Worm (Caenorhabditis elegans) whole organism, young adult: ENCODE measurements around the gene cpar-1.

Experiments used
- B0019.2 ChIP-seq: fragments of 200-800 bp; sonication (Bioruptor generic); conservative IDR thresholded peaks from 2 replicates; pipeline ENCODE4 v1.3.6; 2022; ENCODE audit warnings: missing genetic modification reagents, missing genetic modification characterization, missing compliant biosample characterization
- C17E4.6 ChIP-seq: fragments of 200-800 bp; sonication (Bioruptor generic); IDR thresholded peaks from 2 replicates; pipeline ENCODE4 v1.3.6; 2022; ENCODE audit warnings: missing genetic modification reagents, missing genetic modification characterization, missing compliant biosample characterization
- F22D6.2 ChIP-seq: sonication (generic microtip); optimal IDR thresholded peaks from 2 replicates; lab custom pipeline; 2016; ENCODE audit warnings: mild to moderate bottlenecking, missing genetic modification characterization, missing compliant biosample characterization
- F23B12.7 ChIP-seq: sonication (generic microtip); optimal IDR thresholded peaks from 2 replicates; lab custom pipeline; 2017; ENCODE audit warnings: missing genetic modification characterization, mild to moderate bottlenecking, missing compliant biosample characterization, antibody characterized with exemption, moderate library complexity; ENCODE audit not compliant: insufficient read depth
- F37B4.10 ChIP-seq: fragments of 200-800 bp; sonication (Bioruptor generic); IDR thresholded peaks from 2 replicates; pipeline ENCODE4 v1.3.6; 2022; ENCODE audit warnings: missing genetic modification characterization, missing compliant biosample characterization
- F52B5.7 ChIP-seq: sonication (generic microtip); optimal IDR thresholded peaks from 2 replicates; lab custom pipeline; 2016; ENCODE audit warnings: mild to moderate bottlenecking, missing genetic modification characterization, missing compliant biosample characterization
- F55B11.4 ChIP-seq: sonication (generic microtip); optimal IDR thresholded peaks from 2 replicates; lab custom pipeline; 2016; ENCODE audit warnings: missing compliant biosample characterization, missing genetic modification characterization, borderline replicate concordance; ENCODE audit not compliant: insufficient read depth
- F57C9.4 ChIP-seq: sonication (generic microtip); optimal IDR thresholded peaks from 2 replicates; lab custom pipeline; 2017; ENCODE audit warnings: mild to moderate bottlenecking, missing genetic modification characterization, missing compliant biosample characterization
- K11D2.4 ChIP-seq: fragments of 200-800 bp; sonication (Bioruptor generic); IDR thresholded peaks from 2 replicates; pipeline ENCODE4 v1.3.6; 2022; ENCODE audit warnings: missing genetic modification reagents, missing genetic modification characterization, missing compliant biosample characterization
- K12H6.12 ChIP-seq: fragments of 200-800 bp; sonication (Bioruptor generic); optimal IDR thresholded peaks from 2 replicates; lab custom pipeline; 2018; ENCODE audit warnings: mild to moderate bottlenecking, missing genetic modification characterization, missing compliant biosample characterization
- T26A5.8 ChIP-seq: sonication (generic microtip); optimal IDR thresholded peaks from 2 replicates; lab custom pipeline; 2016; ENCODE audit warnings: missing genetic modification characterization, missing compliant biosample characterization
- Y56A3A.18 ChIP-seq: fragments of 200-800 bp; sonication (Bioruptor generic); IDR thresholded peaks from 2 replicates; pipeline ENCODE4 v1.3.6; 2022; ENCODE audit warnings: missing genetic modification reagents, missing genetic modification characterization, missing compliant biosample characterization
- Y67H2A.10 ChIP-seq: fragments of 200-800 bp; sonication (Bioruptor generic); conservative IDR thresholded peaks from 2 replicates; pipeline ENCODE4 v1.3.6; 2022; ENCODE audit warnings: missing genetic modification reagents, missing genetic modification characterization, missing compliant biosample characterization
- Y79H2A.3 ChIP-seq: fragments of 200-800 bp; sonication (Bioruptor generic); conservative IDR thresholded peaks from 2 replicates; pipeline ENCODE4 v1.3.6; 2022; ENCODE audit warnings: missing genetic modification reagents, missing genetic modification characterization, missing compliant biosample characterization
- aptf-2 ChIP-seq: fragments of 200-800 bp; sonication (Bioruptor generic); conservative IDR thresholded peaks from 2 replicates; pipeline ENCODE4 v1.3.6; 2022; ENCODE audit warnings: missing genetic modification reagents, missing genetic modification characterization, missing compliant biosample characterization
- attf-5 ChIP-seq: fragments of 200-800 bp; sonication (Bioruptor generic); optimal IDR thresholded peaks from 2 replicates; lab custom pipeline; 2018; ENCODE audit warnings: mild to moderate bottlenecking, missing genetic modification characterization, missing compliant biosample characterization
- cebp-2 ChIP-seq: fragments of 200-800 bp; sonication (Bioruptor generic); IDR thresholded peaks from 2 replicates; pipeline ENCODE4 v1.3.6; 2022; ENCODE audit warnings: missing genetic modification characterization, missing compliant biosample characterization
- ceh-100 ChIP-seq: fragments of 200-800 bp; sonication (Bioruptor generic); IDR thresholded peaks from 2 replicates; pipeline ENCODE4 v1.3.6; 2022; ENCODE audit warnings: missing genetic modification reagents, missing genetic modification characterization, missing compliant biosample characterization
- ceh-27 ChIP-seq: fragments of 200-800 bp; sonication (Bioruptor generic); optimal IDR thresholded peaks from 2 replicates; lab custom pipeline; 2018; ENCODE audit warnings: mild to moderate bottlenecking, missing genetic modification characterization, moderate library complexity, missing compliant biosample characterization
- dox-1 ChIP-seq: fragments of 200-800 bp; sonication (Bioruptor generic); IDR thresholded peaks from 2 replicates; pipeline ENCODE4 v1.3.6; 2022; ENCODE audit warnings: missing genetic modification reagents, missing genetic modification characterization, missing compliant biosample characterization
- dpff-1 ChIP-seq: sonication (generic microtip); optimal IDR thresholded peaks from 2 replicates; lab custom pipeline; 2017; ENCODE audit warnings: mild to moderate bottlenecking, missing genetic modification characterization, missing compliant biosample characterization
- egl-18 ChIP-seq: fragments of 200-800 bp; sonication (Bioruptor generic); IDR thresholded peaks from 2 replicates; pipeline ENCODE4 v1.3.6; 2022; ENCODE audit warnings: missing genetic modification reagents, missing genetic modification characterization, missing compliant biosample characterization
- ekl-4 ChIP-seq: fragments of 200-800 bp; sonication (Bioruptor generic); IDR thresholded peaks from 2 replicates; pipeline ENCODE4 v1.3.6; 2022; ENCODE audit warnings: missing genetic modification reagents, missing genetic modification characterization, missing compliant biosample characterization
- ets-4 ChIP-seq: fragments of 200-800 bp; sonication (Bioruptor generic); optimal IDR thresholded peaks from 2 replicates; lab custom pipeline; 2018; ENCODE audit warnings: mild to moderate bottlenecking, missing genetic modification characterization, missing compliant biosample characterization
- him-1 ChIP-seq: sonication (generic microtip); optimal IDR thresholded peaks from 2 replicates; lab custom pipeline; 2016; ENCODE audit warnings: missing genotype, missing genetic modification reagents, missing genetic modification characterization, missing compliant biosample characterization
- hlh-12 ChIP-seq: sonication (generic microtip); optimal IDR thresholded peaks from 2 replicates; lab custom pipeline; 2016; ENCODE audit warnings: missing genetic modification characterization, missing compliant biosample characterization
- let-607 ChIP-seq, 2 experiments: fragments of 200-800 bp in 1 of 2; sonication (Bioruptor generic) in 1 of 2; sonication (generic microtip) in 1 of 2; optimal IDR thresholded peaks; 2 replicates each; lab custom pipeline; 2016 to 2018; ENCODE audit warnings: mild to moderate bottlenecking in 2 of 2, missing compliant biosample characterization in 2 of 2, missing genetic modification characterization in 2 of 2, moderate library complexity in 2 of 2, missing genotype in 1 of 2
- lin-26 ChIP-seq: fragments of 200-800 bp; sonication (Bioruptor generic); IDR thresholded peaks from 2 replicates; pipeline ENCODE4 v1.3.6; 2022; ENCODE audit warnings: missing genetic modification reagents, missing genetic modification characterization, missing compliant biosample characterization
- madf-3 ChIP-seq: fragments of 200-800 bp; sonication (Bioruptor generic); IDR thresholded peaks from 2 replicates; pipeline ENCODE4 v1.3.6; 2022; ENCODE audit warnings: missing genetic modification reagents, missing genetic modification characterization, missing compliant biosample characterization
- mel-28 ChIP-seq: sonication (generic microtip); optimal IDR thresholded peaks from 2 replicates; lab custom pipeline; 2016; ENCODE audit warnings: borderline replicate concordance, mild to moderate bottlenecking, missing genetic modification characterization, missing compliant biosample characterization
- nfyb-1 ChIP-seq: fragments of 200-800 bp; sonication (Bioruptor generic); IDR thresholded peaks from 2 replicates; pipeline ENCODE4 v1.3.6; 2022; ENCODE audit warnings: missing genetic modification reagents, missing genetic modification characterization, missing compliant biosample characterization
- nhr-179 ChIP-seq: sonication (generic microtip); optimal IDR thresholded peaks from 2 replicates; lab custom pipeline; 2016; ENCODE audit warnings: mild to moderate bottlenecking, missing genetic modification characterization, missing compliant biosample characterization
- nhr-80 ChIP-seq: sonication (generic microtip); optimal IDR thresholded peaks from 2 replicates; lab custom pipeline; 2016; ENCODE audit warnings: missing genetic modification characterization, missing compliant biosample characterization
- pbrm-1 ChIP-seq: fragments of 200-800 bp; sonication (Bioruptor generic); IDR thresholded peaks from 2 replicates; pipeline ENCODE4 v1.3.6; 2022; ENCODE audit warnings: missing genetic modification reagents, missing genetic modification characterization, missing compliant biosample characterization
- rpc-1 ChIP-seq, 2 experiments: fragments of 150-350 bp in 1 of 2; sonication (generic microtip) in 1 of 2; optimal IDR thresholded peaks; 2 replicates each; lab custom pipeline; 2014 to 2018; ENCODE audit warnings: missing biosample characterization in 1 of 2, missing genetic modification characterization in 1 of 2, missing genetic modification reagents in 1 of 2, missing genotype in 1 of 2
- snpc-1.1 ChIP-seq: sonication (generic microtip); optimal IDR thresholded peaks from 2 replicates; lab custom pipeline; 2017; ENCODE audit warnings: missing genetic modification characterization, mild to moderate bottlenecking, missing compliant biosample characterization, antibody characterized with exemption, moderate library complexity, missing genotype, missing genetic modification reagents; ENCODE audit not compliant: insufficient read depth
- unc-62 ChIP-seq: fragments of 150-350 bp; optimal IDR thresholded peaks from 2 replicates; lab custom pipeline; 2014; ENCODE audit warnings: missing biosample characterization, missing genetic modification reagents, missing genetic modification characterization
- zfh-2 ChIP-seq: fragments of 200-800 bp; sonication (Bioruptor generic); conservative IDR thresholded peaks from 2 replicates; pipeline ENCODE4 v1.3.6; 2022; ENCODE audit warnings: missing genetic modification reagents, missing genetic modification characterization, missing compliant biosample characterization
- ztf-28 ChIP-seq: fragments of 200-800 bp; sonication (Bioruptor generic); IDR thresholded peaks from 2 replicates; pipeline ENCODE4 v1.3.6; 2022; ENCODE audit warnings: missing genetic modification reagents, missing genetic modification characterization, missing compliant biosample characterization
- ztf-6 ChIP-seq: fragments of 200-800 bp; sonication (Bioruptor generic); IDR thresholded peaks from 2 replicates; pipeline ENCODE4 v1.3.6; 2022; ENCODE audit warnings: missing genetic modification reagents, missing genetic modification characterization, missing compliant biosample characterization

Gene cpar-1

DNA sequence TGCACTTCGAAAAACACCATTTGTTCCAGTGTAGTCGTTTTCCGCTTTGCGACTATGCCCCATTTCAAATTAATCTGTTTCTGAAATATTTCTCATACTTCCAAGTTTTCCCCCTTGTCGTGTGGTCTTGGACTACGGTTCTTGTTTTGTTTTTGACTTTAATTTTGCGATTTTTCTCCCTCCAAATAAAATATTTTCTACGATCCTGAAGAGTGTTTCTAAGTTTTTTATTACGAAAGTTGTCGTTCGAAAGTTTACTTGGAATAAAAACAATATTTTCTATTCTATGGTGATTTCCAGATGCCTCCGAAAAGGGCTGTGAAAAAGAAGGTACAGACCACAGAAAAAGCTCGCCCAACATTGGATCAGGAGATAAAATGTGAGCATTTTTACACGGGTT lies 34.0 kb downstream of the cpar-1 start, which contains the start of gene tag-342:
TSS of gene tag-342 (plus strand) at position 301 of the 400 bp plus-strand sequence.
- no peak for TF ChIP-seq ztf-28 (GFP tag; lab: Robert Waterston, UW)
- TF ChIP-seq F57C9.4 = no peak
- TF ChIP-seq T26A5.8 (tag; lab: Kevin White, UChicago) = no peak
- TF ChIP-seq cebp-2 (GFP tag; lab: Robert Waterston, UW) = no peak
- TF ChIP-seq Y67H2A.10 (GFP tag; lab: Robert Waterston, UW) = no peak
- TF ChIP-seq let-607 (tag; optimal IDR thresholded peaks at IDR 0.05; lab: Kevin White, UChicago) = no peak
- TF ChIP-seq F37B4.10 = no peak
- no peak for TF ChIP-seq lin-26
- TF ChIP-seq K12H6.12 (tag; lab: Kevin White, UChicago) = no peak

DNA sequence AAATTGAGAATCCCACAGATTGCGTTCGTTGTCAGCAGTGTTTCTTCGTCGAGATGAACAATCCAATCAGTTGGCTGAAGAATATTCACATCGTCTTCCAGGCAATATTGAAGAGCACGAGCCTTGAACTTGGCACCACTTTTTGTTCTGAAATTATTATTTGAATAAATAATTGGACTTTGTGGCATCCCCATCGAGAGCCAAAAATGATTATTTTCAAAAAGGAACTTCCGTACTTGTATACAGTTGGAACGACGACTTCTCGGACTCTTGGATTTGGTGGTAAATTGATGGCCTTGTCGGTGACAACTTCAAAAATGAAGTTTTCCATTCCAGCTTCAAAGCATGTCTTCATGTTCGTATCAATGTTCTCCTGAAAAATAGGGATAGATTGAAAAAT lies 38.1 kb downstream of the cpar-1 start:
- no peak for TF ChIP-seq Y67H2A.10 (GFP tag; lab: Robert Waterston, UW)
- no peak for TF ChIP-seq nfyb-1
- TF ChIP-seq F52B5.7 = no peak
- TF ChIP-seq K11D2.4 = no peak
- no peak for TF ChIP-seq ceh-100 (GFP tag; lab: Robert Waterston, UW)
- no peak for TF ChIP-seq zfh-2 (GFP tag; lab: Robert Waterston, UW)
- no peak for TF ChIP-seq C17E4.6

DNA sequence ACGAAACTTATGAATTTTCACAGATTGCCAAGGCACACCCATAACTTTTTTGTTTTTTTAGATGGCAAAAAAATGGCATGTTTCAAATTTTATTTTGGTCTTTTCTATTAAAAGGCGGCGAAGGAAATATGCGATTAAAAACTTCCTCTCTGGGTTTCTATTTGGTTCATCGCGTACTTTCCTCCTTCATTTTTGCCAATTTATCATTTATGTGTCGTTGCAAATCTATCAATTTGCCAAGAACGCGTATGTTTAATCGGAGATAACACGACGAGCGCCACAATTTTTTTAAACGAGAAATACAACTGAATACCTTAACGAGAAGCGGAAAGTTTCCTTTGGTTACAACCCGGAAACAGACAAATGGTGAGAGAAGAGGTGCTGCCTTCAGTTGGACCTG lies 38.6 kb downstream of the cpar-1 start:
- TF ChIP-seq him-1 (tag; lab: Kevin White, UChicago) (no peak), rpc-1 (optimal IDR thresholded peaks at IDR 0.05; lab: Kevin White, UChicago) (no peak), rpc-1 (tag; optimal IDR thresholded peaks at IDR 0.05; lab: Kevin White, UChicago) (no peak), F55B11.4 (tag; lab: Kevin White, UChicago) (no peak), nhr-80 (peak; percentile 76)

ce11 chrIII:9474501-9474900 lies 40.6 kb downstream of the cpar-1 start:
- no peak for TF ChIP-seq madf-3 (GFP tag; lab: Robert Waterston, UW)
- TF ChIP-seq nhr-179 (tag; lab: Kevin White, UChicago) = no peak
- TF ChIP-seq dox-1 (GFP tag; lab: Robert Waterston, UW) = 0 out of 2 replicates have a peak, but pooled peaks have one; percentile 40
- TF ChIP-seq dpff-1 (tag; lab: Kevin White, UChicago) = no peak
- TF ChIP-seq F57C9.4 = no peak
- TF ChIP-seq aptf-2 (GFP tag; lab: Robert Waterston, UW) = no peak
- TF ChIP-seq C17E4.6 = no peak
- TF ChIP-seq F23B12.7 (tag; lab: Kevin White, UChicago) = no peak
- TF ChIP-seq ets-4 (GFP tag; lab: Kevin White, UChicago) = peak; percentile 30
- peak; percentile 34 for TF ChIP-seq attf-5 (GFP tag; lab: Kevin White, UChicago)
- no peak for TF ChIP-seq B0019.2 (GFP tag; lab: Robert Waterston, UW)
- no peak for TF ChIP-seq pbrm-1 (GFP tag; lab: Robert Waterston, UW)
- no peak for TF ChIP-seq F22D6.2 (tag; lab: Kevin White, UChicago)
- TF ChIP-seq snpc-1.1 = no peak
- TF ChIP-seq ekl-4 (GFP tag; lab: Robert Waterston, UW) = no peak
- no peak for TF ChIP-seq ztf-6 (GFP tag; lab: Robert Waterston, UW)
- TF ChIP-seq T26A5.8 (tag; lab: Kevin White, UChicago) = no peak
- peak; percentile 96 for TF ChIP-seq nhr-80
- no peak for TF ChIP-seq mel-28
- 0 out of 2 replicates have a peak, but pooled peaks have one; percentile 24 for TF ChIP-seq nfyb-1
- TF ChIP-seq egl-18 = no peak
- no peak for TF ChIP-seq Y56A3A.18 (GFP tag; lab: Robert Waterston, UW)
- no peak for TF ChIP-seq Y79H2A.3 (GFP tag; lab: Robert Waterston, UW)
- TF ChIP-seq ceh-27 (GFP tag; lab: Kevin White, UChicago) = no peak
- TF ChIP-seq unc-62 = no peak
- no peak for TF ChIP-seq Y67H2A.10 (GFP tag; lab: Robert Waterston, UW)
- no peak for TF ChIP-seq hlh-12 (tag; lab: Kevin White, UChicago)
- TF ChIP-seq rpc-1 (optimal IDR thresholded peaks at IDR 0.05; lab: Kevin White, UChicago) = no peak
- TF ChIP-seq rpc-1 (tag; optimal IDR thresholded peaks at IDR 0.05; lab: Kevin White, UChicago) = no peak
